Worm (Caenorhabditis elegans) whole organism, early embryonic: ENCODE measurements around the gene F14H12.2.

ENCODE experiments used
- B0310.2 ChIP-seq: sonication (generic microtip); optimal IDR thresholded peaks from 2 replicates; lab custom pipeline; 2016; ENCODE audit warnings: mild to moderate bottlenecking, missing genetic modification characterization, missing compliant biosample characterization
- ama-1 ChIP-seq: fragments of 150-350 bp; optimal IDR thresholded peaks from 2 replicates; lab custom pipeline; 2014
- ceh-36 ChIP-seq: sonication (generic microtip); optimal IDR thresholded peaks from 2 replicates; lab custom pipeline; 2016; ENCODE audit warnings: missing genetic modification characterization, inconsistent platforms, missing compliant biosample characterization
- ets-7 ChIP-seq: sonication (generic microtip); optimal IDR thresholded peaks from 2 replicates; lab custom pipeline; 2016; ENCODE audit warnings: missing genotype, missing genetic modification characterization, missing compliant biosample characterization
- flt-1 ChIP-seq: fragments of 200-800 bp; sonication (Bioruptor generic); IDR thresholded peaks from 2 replicates; pipeline ENCODE4 v1.3.6; 2022; ENCODE audit warnings: missing genetic modification characterization, missing compliant biosample characterization
- hmbx-1 ChIP-seq: sonication (generic microtip); optimal IDR thresholded peaks from 2 replicates; lab custom pipeline; 2016; ENCODE audit warnings: mild to moderate bottlenecking, missing genetic modification characterization, missing compliant biosample characterization
- hmg-4 ChIP-seq: fragments of 200-800 bp; sonication (Bioruptor generic); optimal IDR thresholded peaks from 2 replicates; lab custom pipeline; 2018; ENCODE audit warnings: mild to moderate bottlenecking, missing genetic modification characterization, missing compliant biosample characterization
- hnd-1 ChIP-seq: sonication (generic microtip); optimal IDR thresholded peaks from 2 replicates; lab custom pipeline; 2016; ENCODE audit warnings: missing genetic modification characterization, missing compliant biosample characterization
- sea-1 ChIP-seq: fragments of 200-800 bp; sonication (Bioruptor generic); conservative IDR thresholded peaks from 2 replicates; pipeline ENCODE4 v1.3.6; 2022; ENCODE audit warnings: missing genetic modification characterization, missing compliant biosample characterization
- tbx-37 ChIP-seq: fragments of 200-800 bp; sonication (Bioruptor generic); conservative IDR thresholded peaks from 2 replicates; pipeline ENCODE4 v1.3.6; 2022; ENCODE audit warnings: missing genetic modification reagents, missing genetic modification characterization, missing compliant biosample characterization
- tra-4 ChIP-seq: sonication (generic microtip); optimal IDR thresholded peaks from 2 replicates; lab custom pipeline; 2017; ENCODE audit warnings: missing genetic modification characterization, missing compliant biosample characterization

ce11 chrX:4307559-4308005 is 42.7 kb upstream of the F14H12.2 start:
- no peak for TF ChIP-seq B0310.2
- peak; percentile 12 for TF ChIP-seq ceh-36 (tag; lab: Kevin White, UChicago)
- TF ChIP-seq tbx-37, result peak; percentile 36; the same call in 1 of the 2 replicates
- TF ChIP-seq sea-1 (GFP tag; lab: Robert Waterston, UW), result no peak
- no peak for TF ChIP-seq ama-1 (lab: Kevin White, UChicago)
- no peak for TF ChIP-seq hmbx-1 (tag; lab: Kevin White, UChicago)
- TF ChIP-seq hnd-1, result no peak
- no peak for TF ChIP-seq ets-7 (tag; lab: Kevin White, UChicago)
- TF ChIP-seq tra-4 (tag; lab: Kevin White, UChicago), result no peak
- TF ChIP-seq flt-1 (GFP tag; lab: Robert Waterston, UW), result no peak
- no peak for TF ChIP-seq hmg-4 (GFP tag; lab: Kevin White, UChicago)
